Fruit fly (Drosophila melanogaster): ENCODE measurements around the gene PH4alphaNE1.

PH4alphaNE1 gene

dm6 chr3R:30465775-30466494 lies 34.2 kb downstream of the PH4alphaNE1 start, which contains the start of gene PH4alphaEFB (continued):
- TF ChIP-seq YL-1 (GFP tag; optimal IDR thresholded peaks at IDR 0.05) (peak; percentile 27), sd (tag; optimal IDR thresholded peaks at IDR 0.05) (peak; percentile 57), CG13287 (GFP tag; IDR thresholded peaks at IDR 0.05; ENCODE audit: partially characterized antibody) (peak; percentile 45), gem (tag; optimal IDR thresholded peaks at IDR 0.05) (no peak), MBD-R2 (GFP tag; IDR thresholded peaks at IDR 0.05) (no peak), emc (GFP tag; optimal IDR thresholded peaks at IDR 0.05) (no peak), CG10431 (GFP tag; optimal IDR thresholded peaks at IDR 0.05) (peak; percentile 5), CG17359 (tag; optimal IDR thresholded peaks at IDR 0.05) (no peak), CG13296 (GFP tag; optimal IDR thresholded peaks at IDR 0.05) (peak; percentile 6), CG15514 (GFP tag; optimal IDR thresholded peaks at IDR 0.05) (no peak), zen2 (GFP tag; IDR thresholded peaks at IDR 0.05; ENCODE audit: partially characterized antibody) (peak; percentile 54; the same call in 2 of the 3 replicates), bigmax (GFP tag; optimal IDR thresholded peaks at IDR 0.05) (no peak), CG17385 (GFP tag; optimal IDR thresholded peaks at IDR 0.05) (no peak), Stat92E (GFP tag; optimal IDR thresholded peaks at IDR 0.05) (peak in 1 of 3 experiments; percentile 56), Opbp (GFP tag; IDR thresholded peaks at IDR 0.05; ENCODE audit: partially characterized antibody) (0 out of 3 replicates have a peak, but pooled peaks have one; percentile 22), lbe (GFP tag; optimal IDR thresholded peaks at IDR 0.05) (peak; percentile 47), chinmo (GFP tag; IDR thresholded peaks at IDR 0.05; ENCODE audit: partially characterized antibody) (peak; percentile 56; the same call in 1 of the 4 replicates), CG12391 (tag; optimal IDR thresholded peaks at IDR 0.05) (no peak), Kr (GFP tag; optimal IDR thresholded peaks at IDR 0.05) (no peak), CG2712 (tag; optimal IDR thresholded peaks at IDR 0.05) (peak; percentile 33), CG5953 (GFP tag; IDR thresholded peaks at IDR 0.05) (0 out of 2 replicates have a peak, but pooled peaks have one; percentile 15), hkb (optimal IDR thresholded peaks at IDR 0.05) (no peak), hkb (GFP tag; IDR thresholded peaks at IDR 0.05) (peak; percentile 34; the same call in 1 of the 2 replicates), CG11695 (GFP tag; IDR thresholded peaks at IDR 0.05) (0 out of 3 replicates have a peak, but pooled peaks have one; percentile 21), Xbp1 (GFP tag; optimal IDR thresholded peaks at IDR 0.05) (peak; percentile 5), CG12104 (GFP tag; optimal IDR thresholded peaks at IDR 0.05) (no peak), ac (GFP tag; optimal IDR thresholded peaks at IDR 0.05) (no peak), CG8478 (optimal IDR thresholded peaks at IDR 0.05) (no peak), kay (GFP tag; optimal IDR thresholded peaks at IDR 0.05) (no peak), Hey (tag; optimal IDR thresholded peaks at IDR 0.05) (no peak), tgo (GFP tag; IDR thresholded peaks at IDR 0.05) (no peak), E2f2 (GFP tag; IDR thresholded peaks at IDR 0.05) (peak; percentile 92), CG34422 (GFP tag; IDR thresholded peaks at IDR 0.05) (peak; percentile 56; the same call in 2 of the 3 replicates), Bdp1 (GFP tag; optimal IDR thresholded peaks at IDR 0.05) (no peak), sens (GFP tag) (peak; percentile 94), CG8765 (GFP tag; IDR thresholded peaks at IDR 0.05) (no peak), cad (GFP tag; optimal IDR thresholded peaks at IDR 0.05) (no peak), Aef1 (GFP tag; IDR thresholded peaks at IDR 0.05) (no peak), salm (tag; optimal IDR thresholded peaks at IDR 0.05) (no peak), CG7839 (tag; optimal IDR thresholded peaks at IDR 0.05) (peak; percentile 12), sisA (GFP tag; IDR thresholded peaks at IDR 0.05) (no peak), CG12769 (tag; optimal IDR thresholded peaks at IDR 0.05) (peak; percentile 78), CG3163 (GFP tag; optimal IDR thresholded peaks at IDR 0.05) (peak; percentile 99), az2 (GFP tag; optimal IDR thresholded peaks at IDR 0.05) (no peak), CG11504 (tag; optimal IDR thresholded peaks at IDR 0.05) (peak; percentile 29), Ets65A (GFP tag) (no peak), Sox100B (GFP tag; optimal IDR thresholded peaks at IDR 0.05) (no peak), nerfin-1 (tag; optimal IDR thresholded peaks at IDR 0.05) (peak; percentile 56), Hmx (GFP tag; optimal IDR thresholded peaks at IDR 0.05) (no peak), CG6175 (GFP tag; IDR thresholded peaks at IDR 0.05) (no peak)
